Worm (Caenorhabditis elegans): ENCODE data around the gene str-87.

ce11 chrV:8983604-8984003 lies 4.4 kb downstream of the str-87 start, which contains the start of gene str-86:
- TF ChIP-seq klf-2 (GFP tag; conservative IDR thresholded peaks at IDR 0.05): no peak
- no peak for TF ChIP-seq ztf-29 (GFP tag; IDR thresholded peaks at IDR 0.05)
- TF ChIP-seq med-1 (GFP tag; optimal IDR thresholded peaks at IDR 0.05; ENCODE audit: insufficient read depth): no peak
- no peak for TF ChIP-seq flt-1 (GFP tag; IDR thresholded peaks at IDR 0.05)
